Fruit fly (Drosophila melanogaster): ENCODE data around the gene CG10352.

Gene CG10352

dm6 chrX:11915154-11915593 is 38.2 kb upstream of the CG10352 start (continued):
- TF ChIP-seq croc (GFP tag; conservative IDR thresholded peaks at IDR 0.05) (peak; percentile 91), GATAe (GFP tag; conservative IDR thresholded peaks at IDR 0.05) (peak; percentile 47), CG11247 (GFP tag; IDR thresholded peaks at IDR 0.05) (peak; percentile 54), vvl (GFP tag; IDR thresholded peaks at IDR 0.05) (peak; percentile 89), CG10209 (GFP tag; optimal IDR thresholded peaks at IDR 0.05) (peak; percentile 90), knrl (GFP tag; IDR thresholded peaks at IDR 0.05; ENCODE audit: partially characterized antibody) (no peak), eyg (GFP tag; optimal IDR thresholded peaks at IDR 0.05) (no peak), sug (tag; optimal IDR thresholded peaks at IDR 0.05) (peak; percentile 90), klu (GFP tag; IDR thresholded peaks at IDR 0.05) (peak; percentile 88), Lhr (GFP tag; optimal IDR thresholded peaks at IDR 0.05) (peak; percentile 63), B-H1 (GFP tag; IDR thresholded peaks at IDR 0.05) (peak; percentile 82), CG7928 (GFP tag; optimal IDR thresholded peaks at IDR 0.05) (peak; percentile 57), cad (GFP tag; optimal IDR thresholded peaks at IDR 0.05) (no peak), jumu (GFP tag; optimal IDR thresholded peaks at IDR 0.05) (no peak), CG3847 (GFP tag; IDR thresholded peaks at IDR 0.05) (peak; percentile 77), Sox102F (GFP tag; optimal IDR thresholded peaks at IDR 0.05) (peak; percentile 89), odd (GFP tag; optimal IDR thresholded peaks at IDR 0.05) (peak; percentile 88), H2.0 (GFP tag; IDR thresholded peaks at IDR 0.05) (peak; percentile 76), Hand (GFP tag; optimal IDR thresholded peaks at IDR 0.05) (peak; percentile 76), pum (GFP tag; optimal IDR thresholded peaks at IDR 0.05) (peak; percentile 37), CG5245 (GFP tag; optimal IDR thresholded peaks at IDR 0.05) (peak; percentile 11), CG14667 (GFP tag; IDR thresholded peaks at IDR 0.05) (peak; percentile 78), CG11398 (GFP tag; optimal IDR thresholded peaks at IDR 0.05) (no peak), Hmx (GFP tag; optimal IDR thresholded peaks at IDR 0.05) (no peak), CG14965 (GFP tag; optimal IDR thresholded peaks at IDR 0.05; ENCODE audit: borderline replicate concordance) (no peak), Hr39 (optimal IDR thresholded peaks at IDR 0.05) (no peak), kni (GFP tag; optimal IDR thresholded peaks at IDR 0.05) (peak; percentile 92), CG7745 (tag; optimal IDR thresholded peaks at IDR 0.05) (no peak), CG34224 (GFP tag; IDR thresholded peaks at IDR 0.05; ENCODE audit: partially characterized antibody) (no peak), CG12391 (tag; optimal IDR thresholded peaks at IDR 0.05) (peak; percentile 92), CG7987 (GFP tag; optimal IDR thresholded peaks at IDR 0.05) (peak; percentile 61), CG10274 (GFP tag; optimal IDR thresholded peaks at IDR 0.05) (peak; percentile 64), BEAF-32 (GFP tag; optimal IDR thresholded peaks at IDR 0.05) (no peak), rib (GFP tag; IDR thresholded peaks at IDR 0.05) (peak; percentile 61), CG17612 (GFP tag; IDR thresholded peaks at IDR 0.05) (peak; percentile 44; the same call in 1 of the 2 replicates), CG30403 (GFP tag; optimal IDR thresholded peaks at IDR 0.05) (peak; percentile 83), MBD-R2 (GFP tag; IDR thresholded peaks at IDR 0.05) (peak; percentile 50), CG2120 (GFP tag; optimal IDR thresholded peaks at IDR 0.05) (peak; percentile 58), CG4707 (GFP tag; optimal IDR thresholded peaks at IDR 0.05) (peak; percentile 65), nerfin-1 (tag; optimal IDR thresholded peaks at IDR 0.05) (peak; percentile 90), vnd (GFP tag; IDR thresholded peaks at IDR 0.05; ENCODE audit: partially characterized antibody) (no peak), CG14710 (tag; optimal IDR thresholded peaks at IDR 0.05) (peak; percentile 92), CG33213 (GFP tag; optimal IDR thresholded peaks at IDR 0.05) (no peak), Doc2 (GFP tag; IDR thresholded peaks at IDR 0.05) (no peak), CG12769 (tag; optimal IDR thresholded peaks at IDR 0.05) (peak; percentile 65), yki (optimal IDR thresholded peaks at IDR 0.05) (no peak), fru (optimal IDR thresholded peaks at IDR 0.05) (no peak), CG4424 (GFP tag; optimal IDR thresholded peaks at IDR 0.05) (peak; percentile 85), maf-S (GFP tag; optimal IDR thresholded peaks at IDR 0.05) (no peak), hb (GFP tag; IDR thresholded peaks at IDR 0.05; ENCODE audit: partially characterized antibody) (no peak), fu2 (GFP tag; optimal IDR thresholded peaks at IDR 0.05) (no peak), CG12071 (GFP tag; optimal IDR thresholded peaks at IDR 0.05) (peak; percentile 61)

Data from whole organism, embryonic.